Fruit fly (Drosophila melanogaster): ENCODE measurements around the gene CG11695.
A peak's percentile ranks its signal among the peaks of the same experiment; 100 is the strongest.

Gene CG11695

dm6 chrX:11621315-11621865, 44.7 kb downstream of the CG11695 start:
- peak; percentile 14 for TF ChIP-seq Myc (optimal IDR thresholded peaks at IDR 0.05)
- TF ChIP-seq usp (GFP tag; optimal IDR thresholded peaks at IDR 0.05): no peak
- no peak for TF ChIP-seq pan (optimal IDR thresholded peaks at IDR 0.05)

dm6 chrX:11621866-11622648, 45.4 kb downstream of the CG11695 start, which contains the start of gene Ptp10D:
TSS of gene Ptp10D (plus strand) at chrX:11622015.
- TF ChIP-seq HLH106 (tag; optimal IDR thresholded peaks at IDR 0.05) (no peak), Rel (GFP tag; optimal IDR thresholded peaks at IDR 0.05) (no peak), Rel (tag; optimal IDR thresholded peaks at IDR 0.05) (peak; percentile 10), Hr83 (GFP tag; optimal IDR thresholded peaks at IDR 0.05; ENCODE audit: poor library complexity, severe bottlenecking) (peak; percentile 75), usp (GFP tag; optimal IDR thresholded peaks at IDR 0.05) (no peak), psq (GFP tag; optimal IDR thresholded peaks at IDR 0.05) (peak; percentile 22), Vsx2 (GFP tag; optimal IDR thresholded peaks at IDR 0.05; ENCODE audit: partially characterized antibody) (no peak), Hr78 (GFP tag; optimal IDR thresholded peaks at IDR 0.05) (no peak), brk (GFP tag; optimal IDR thresholded peaks at IDR 0.05) (no peak), Abd-B (GFP tag; optimal IDR thresholded peaks at IDR 0.05) (no peak), Dfd (GFP tag; optimal IDR thresholded peaks at IDR 0.05) (peak; percentile 28), br (GFP tag; optimal IDR thresholded peaks at IDR 0.05) (no peak), CG32264 (GFP tag; optimal IDR thresholded peaks at IDR 0.05) (no peak), lola (GFP tag; optimal IDR thresholded peaks at IDR 0.05) (no peak), GATAd (GFP tag; optimal IDR thresholded peaks at IDR 0.05) (no peak), pan (optimal IDR thresholded peaks at IDR 0.05) (no peak), woc (GFP tag; optimal IDR thresholded peaks at IDR 0.05) (no peak), OdsH (GFP tag; optimal IDR thresholded peaks at IDR 0.05) (peak; percentile 12), dmrt93B (GFP tag; optimal IDR thresholded peaks at IDR 0.05) (no peak), N (GFP tag; optimal IDR thresholded peaks at IDR 0.05) (no peak), foxo (GFP tag; optimal IDR thresholded peaks at IDR 0.05) (no peak), Hnf4 (GFP tag; optimal IDR thresholded peaks at IDR 0.05) (peak; percentile 42), h (GFP tag; optimal IDR thresholded peaks at IDR 0.05) (peak; percentile 88), dl (GFP tag; optimal IDR thresholded peaks at IDR 0.05; ENCODE audit: insufficient read depth in 1 of 2, partially characterized antibody in 2 of 2) (peak in 1 of 2 experiments; percentile 4), rgr (GFP tag; optimal IDR thresholded peaks at IDR 0.05) (no peak), Sp1 (GFP tag; optimal IDR thresholded peaks at IDR 0.05) (peak; percentile 22), CrebA (GFP tag; optimal IDR thresholded peaks at IDR 0.05; ENCODE audit: borderline replicate concordance) (no peak), ey (GFP tag; optimal IDR thresholded peaks at IDR 0.05) (no peak), tai (GFP tag; optimal IDR thresholded peaks at IDR 0.05) (no peak), sv (GFP tag; optimal IDR thresholded peaks at IDR 0.05) (peak; percentile 1), CG9705 (GFP tag; optimal IDR thresholded peaks at IDR 0.05) (no peak), sage (GFP tag; optimal IDR thresholded peaks at IDR 0.05) (no peak), jim (GFP tag; optimal IDR thresholded peaks at IDR 0.05) (peak; percentile 34), fru (GFP tag; optimal IDR thresholded peaks at IDR 0.05) (no peak), Mio (GFP tag; optimal IDR thresholded peaks at IDR 0.05) (no peak), Jra (GFP tag; optimal IDR thresholded peaks at IDR 0.05) (no peak), dsf (GFP tag; optimal IDR thresholded peaks at IDR 0.05; ENCODE audit: borderline replicate concordance) (no peak), Myc (optimal IDR thresholded peaks at IDR 0.05) (no peak), Dif (GFP tag; optimal IDR thresholded peaks at IDR 0.05; ENCODE audit: partially characterized antibody) (no peak)

Measured in whole organism, wandering third instar larva.